Fruit fly (Drosophila melanogaster) Kc167 (cell line): ENCODE data around the gene CCT6.

Experiments
- Myc ChIP-seq: fragments of >200 bp; optimal IDR thresholded peaks from 2 replicates; lab custom pipeline; 2017; ENCODE audit warnings: missing external identifiers
- insv ChIP-seq: fragments of >200 bp; optimal IDR thresholded peaks from 3 replicates; lab custom pipeline; 2018; ENCODE audit warnings: missing external identifiers
- psq ChIP-seq: fragments of >200 bp; optimal IDR thresholded peaks from 2 replicates; lab custom pipeline; 2017; ENCODE audit warnings: missing external identifiers

- TF ChIP-seq insv (lab: Kevin White, UChicago) (no peak), Myc (no peak), psq (lab: Kevin White, UChicago) (no peak)
Observed at dm6 chrX:15756018-15756417, 9.6 kb downstream of the CCT6 start, which contains the start of gene CG8260.
